Worm (Caenorhabditis elegans) whole organism, L3 larva: ENCODE results near the gene srw-33.

Source experiments
- ama-1 ChIP-seq: fragments of 150-350 bp; optimal IDR thresholded peaks from 2 replicates; lab custom pipeline; 2018
- egl-27 ChIP-seq: sonication (generic microtip); optimal IDR thresholded peaks from 4 replicates; lab custom pipeline; 2017; ENCODE audit warnings: missing biosample characterization, missing genetic modification reagents, missing genetic modification characterization
- elt-2 ChIP-seq: sonication (generic microtip); optimal IDR thresholded peaks from 2 replicates; lab custom pipeline; 2016; ENCODE audit warnings: missing genetic modification reagents, mild to moderate bottlenecking, missing genetic modification characterization, missing compliant biosample characterization
- eor-1 ChIP-seq, 2 experiments: fragments of 150-350 bp; optimal IDR thresholded peaks; 2 replicates each; lab custom pipeline; 2014 to 2018; ENCODE audit warnings: missing biosample characterization in 2 of 2, missing genetic modification characterization in 2 of 2
- lin-39 ChIP-seq: fragments of 150-350 bp; optimal IDR thresholded peaks from 2 replicates; lab custom pipeline; 2018; ENCODE audit warnings: missing biosample characterization, missing genetic modification reagents, missing genetic modification characterization
- nhr-28 ChIP-seq: fragments of 150-350 bp; optimal IDR thresholded peaks from 2 replicates; lab custom pipeline; 2014; ENCODE audit warnings: missing biosample characterization, missing genetic modification characterization
- pha-4 ChIP-seq: fragments of 150-350 bp; optimal IDR thresholded peaks from 2 replicates; lab custom pipeline; 2014; ENCODE audit warnings: missing biosample characterization, missing genetic modification reagents, missing genetic modification characterization
- sea-2 ChIP-seq: fragments of 150-350 bp; sonication (generic microtip); optimal IDR thresholded peaks from 4 replicates; lab custom pipeline; 2014; ENCODE audit warnings: missing biosample characterization, missing genetic modification reagents, missing genetic modification characterization
- skn-1 ChIP-seq: fragments of 150-350 bp; optimal IDR thresholded peaks from 2 replicates; lab custom pipeline; 2014; ENCODE audit warnings: missing biosample characterization, missing genetic modification characterization
- snpc-4 ChIP-seq: fragments of 150-350 bp; optimal IDR thresholded peaks from 2 replicates; lab custom pipeline; 2014; ENCODE audit warnings: missing biosample characterization, missing genetic modification characterization
- unc-39 ChIP-seq: sonication (generic microtip); optimal IDR thresholded peaks from 4 replicates; lab custom pipeline; 2017; ENCODE audit warnings: missing biosample characterization, missing genetic modification characterization

- TF ChIP-seq nhr-28 (no peak), lin-39 (tag; lab: Kevin White, UChicago) (no peak), sea-2 (no peak), eor-1 (tag; optimal IDR thresholded peaks at IDR 0.05; lab: Kevin White, UChicago) (no peak), pha-4 (tag; lab: Kevin White, UChicago) (no peak), elt-2 (no peak), ama-1 (lab: Kevin White, UChicago) (no peak), unc-39 (no peak), snpc-4 (tag; lab: Kevin White, UChicago) (no peak), skn-1 (tag; lab: Kevin White, UChicago) (no peak), egl-27 (tag; lab: Kevin White, UChicago) (no peak)
Measured at ce11 chrV:15466017-15466416, 14.7 kb upstream of the srw-33 start.
